Worm (Caenorhabditis elegans): ENCODE results near the gene F08F8.7.

Gene F08F8.7

ce11 chrIII:7323331-7323730 lies 23.6 kb downstream of the F08F8.7 start:
- TF ChIP-seq C17E4.6 (GFP tag; IDR thresholded peaks at IDR 0.05): no peak
- no peak for TF ChIP-seq snpc-1.3 (tag; optimal IDR thresholded peaks at IDR 0.05; ENCODE audit: insufficient read depth)
- TF ChIP-seq nhr-80 (tag; optimal IDR thresholded peaks at IDR 0.05): peak; percentile 24
- TF ChIP-seq F37B4.10 (GFP tag; IDR thresholded peaks at IDR 0.05): no peak

ce11 chrIII:7322018-7322417 lies 24.9 kb downstream of the F08F8.7 start:
- TF ChIP-seq Y56A3A.18 (GFP tag; IDR thresholded peaks at IDR 0.05): no peak
- TF ChIP-seq pha-4 (tag; optimal IDR thresholded peaks at IDR 0.05): peak; percentile 7

- TF ChIP-seq rcor-1 (GFP tag; IDR thresholded peaks at IDR 0.05) (no peak), nhr-80 (tag; optimal IDR thresholded peaks at IDR 0.05) (peak; percentile 30)
Observed at ce11 chrIII:7319390-7319789, 27.6 kb downstream of the F08F8.7 start, which contains the start of gene F56C9.8. TSS of gene F56C9.8 (minus strand) at chrIII:7319509.

ce11 chrIII:7317354-7317753 lies 29.6 kb downstream of the F08F8.7 start:
- TF ChIP-seq let-607 (tag; optimal IDR thresholded peaks at IDR 0.05) (no peak), ztf-18 (tag; optimal IDR thresholded peaks at IDR 0.05) (no peak), nhr-80 (tag; optimal IDR thresholded peaks at IDR 0.05) (peak; percentile 63), F49E8.2 (tag; optimal IDR thresholded peaks at IDR 0.05; ENCODE audit: insufficient read depth) (no peak), dox-1 (GFP tag; IDR thresholded peaks at IDR 0.05) (no peak), Y53G8AR.9 (GFP tag; conservative IDR thresholded peaks at IDR 0.05) (no peak)

ce11 chrIII:7314927-7315547 lies 31.9 kb downstream of the F08F8.7 start, which contains the start of gene nspg-6:
TSS of gene nspg-6 (minus strand) at chrIII:7314977.
- TF ChIP-seq nhr-80 (tag; optimal IDR thresholded peaks at IDR 0.05) (peak; percentile 75), mel-28 (tag; optimal IDR thresholded peaks at IDR 0.05; ENCODE audit: borderline replicate concordance) (no peak)

ce11 chrIII:7314473-7314872 lies 32.5 kb downstream of the F08F8.7 start:
- no peak for TF ChIP-seq F23B12.7 (tag; optimal IDR thresholded peaks at IDR 0.05; ENCODE audit: insufficient read depth)

- no peak for TF ChIP-seq C17E4.6 (GFP tag; IDR thresholded peaks at IDR 0.05)
- TF ChIP-seq dpl-1 (GFP tag; optimal IDR thresholded peaks at IDR 0.05): peak; percentile 70
- TF ChIP-seq egl-18 (GFP tag; IDR thresholded peaks at IDR 0.05): no peak
- no peak for TF ChIP-seq snpc-1.1 (tag; optimal IDR thresholded peaks at IDR 0.05; ENCODE audit: insufficient read depth)
- peak; percentile 81 for TF ChIP-seq ceh-91 (GFP tag; IDR thresholded peaks at IDR 0.05)
- TF ChIP-seq lin-54 (GFP tag; optimal IDR thresholded peaks at IDR 0.05): peak; percentile 50
- TF ChIP-seq him-1 (tag; optimal IDR thresholded peaks at IDR 0.05): no peak
- peak; percentile 66 for TF ChIP-seq madf-8 (GFP tag; conservative IDR thresholded peaks at IDR 0.05)
- peak; percentile 74 for TF ChIP-seq xnd-1 (tag; optimal IDR thresholded peaks at IDR 0.05)
- no peak for TF ChIP-seq Y53F4B.3 (GFP tag; IDR thresholded peaks at IDR 0.05)
- no peak for TF ChIP-seq attf-6 (GFP tag; IDR thresholded peaks at IDR 0.05)
- 0 out of 2 replicates have a peak, but pooled peaks have one; percentile 23 for TF ChIP-seq madf-3 (GFP tag; IDR thresholded peaks at IDR 0.05)
- TF ChIP-seq ceh-79 (tag; optimal IDR thresholded peaks at IDR 0.05): no peak
- peak; percentile 79 for TF ChIP-seq F49E8.2 (tag; optimal IDR thresholded peaks at IDR 0.05; ENCODE audit: insufficient read depth)
- peak; percentile 79 for TF ChIP-seq D2030.7 (GFP tag; IDR thresholded peaks at IDR 0.05)
- peak; percentile 95 for TF ChIP-seq efl-1 (GFP tag; optimal IDR thresholded peaks at IDR 0.05)
- 0 out of 2 replicates have a peak, but pooled peaks have one; percentile 12 for TF ChIP-seq lin-26 (GFP tag; IDR thresholded peaks at IDR 0.05)
- no peak for TF ChIP-seq nfya-1 (tag; optimal IDR thresholded peaks at IDR 0.05; ENCODE audit: borderline replicate concordance, insufficient read depth)
- no peak for TF ChIP-seq Y67H2A.10 (GFP tag; conservative IDR thresholded peaks at IDR 0.05)
- TF ChIP-seq dox-1 (GFP tag; IDR thresholded peaks at IDR 0.05): 0 out of 2 replicates have a peak, but pooled peaks have one; percentile 4
- 0 out of 2 replicates have a peak, but pooled peaks have one; percentile 19 for TF ChIP-seq hsf-1 (GFP tag; IDR thresholded peaks at IDR 0.05)
- no peak for TF ChIP-seq ztf-25 (GFP tag; IDR thresholded peaks at IDR 0.05)
Observed at ce11 chrIII:7310662-7311340, 36.1 kb downstream of the F08F8.7 start, which contains the start of the genes F56C9.6 and F56C9.3. TSS of gene F56C9.6 (minus strand) at chrIII:7310773. TSS of gene F56C9.3 (plus strand) at chrIII:7311290.

All from whole organism, young adult.